Fruit fly (Drosophila melanogaster) whole organism, embryonic: ENCODE measurements around the gene CG44008.

Source experiments
- Atf6 ChIP-seq: fragments of 200-800 bp; sonication (Bioruptor generic); IDR thresholded peaks from 2 replicates; pipeline ENCODE4 v1.3.6; 2022; ENCODE audit warnings: missing biosample characterization, missing genetic modification characterization
- Awh ChIP-seq: fragments of 200-800 bp; sonication (Bioruptor generic); IDR thresholded peaks from 2 replicates; pipeline ENCODE4, ENCODE4 v1.3.6; 2022; ENCODE audit warnings: missing biosample characterization, missing genetic modification characterization
- CG10543 ChIP-seq: fragments of 200-800 bp; sonication (Bioruptor generic); optimal IDR thresholded peaks from 3 replicates; lab custom pipeline; 2017; ENCODE audit warnings: missing biosample characterization, mild to moderate bottlenecking, missing genetic modification characterization, moderate library complexity
- CG13624 ChIP-seq: fragments of 200-800 bp; sonication (Bioruptor generic); optimal IDR thresholded peaks from 2 replicates; lab custom pipeline; 2016; ENCODE audit warnings: missing biosample characterization, missing genetic modification characterization
- CG14441 ChIP-seq: fragments of 200-800 bp; sonication (Bioruptor generic); IDR thresholded peaks from 2 replicates; pipeline ENCODE4 v1.3.6; 2022; ENCODE audit warnings: missing biosample characterization, missing genetic modification characterization
- CG15011 ChIP-seq: fragments of 200-800 bp; sonication (Bioruptor generic); optimal IDR thresholded peaks from 3 replicates; lab custom pipeline; 2018; ENCODE audit warnings: missing biosample characterization, mild to moderate bottlenecking, missing genetic modification characterization
- CG15479 ChIP-seq: fragments of 200-800 bp; sonication (Bioruptor generic); optimal IDR thresholded peaks from 3 replicates; lab custom pipeline; 2019; ENCODE audit warnings: missing biosample characterization, mild to moderate bottlenecking, missing genetic modification characterization, moderate library complexity
- CG17912 ChIP-seq: fragments of 200-800 bp; sonication (Bioruptor generic); optimal IDR thresholded peaks from 2 replicates; lab custom pipeline; 2018; ENCODE audit warnings: missing biosample characterization, mild to moderate bottlenecking, missing genetic modification characterization
- CG18476 ChIP-seq: fragments of 200-800 bp; sonication (Bioruptor generic); optimal IDR thresholded peaks from 2 replicates; lab custom pipeline; 2016; ENCODE audit warnings: missing biosample characterization, mild to moderate bottlenecking, missing genetic modification characterization
- CG18599 ChIP-seq: fragments of 200-800 bp; sonication (Bioruptor generic); optimal IDR thresholded peaks from 3 replicates; lab custom pipeline; 2017; ENCODE audit warnings: missing biosample characterization, missing genetic modification characterization, mild to moderate bottlenecking, moderate library complexity, missing genetic modification reagents
- CG2678 ChIP-seq: fragments of 200-800 bp; sonication (Bioruptor generic); optimal IDR thresholded peaks from 3 replicates; lab custom pipeline; 2019; ENCODE audit warnings: missing biosample characterization, mild to moderate bottlenecking, missing genetic modification characterization, moderate library complexity
- CG3163 ChIP-seq: fragments of 200-800 bp; sonication (Bioruptor generic); optimal IDR thresholded peaks from 3 replicates; lab custom pipeline; 2016; ENCODE audit warnings: missing biosample characterization, missing genetic modification characterization
- CG34224 ChIP-seq: fragments of 200-800 bp; sonication (Bioruptor generic); IDR thresholded peaks from 3 replicates; pipeline ENCODE4 v1.3.6; 2022; ENCODE audit warnings: missing biosample characterization, missing genetic modification characterization; ENCODE audit not compliant: partially characterized antibody
- CG3847 ChIP-seq: fragments of 200-800 bp; sonication (Bioruptor generic); IDR thresholded peaks from 2 replicates; pipeline ENCODE4 v1.3.6; 2022; ENCODE audit warnings: missing biosample characterization, missing genetic modification characterization
- CG4282 ChIP-seq: fragments of 200-800 bp; sonication (Bioruptor generic); optimal IDR thresholded peaks from 2 replicates; lab custom pipeline; 2016; ENCODE audit warnings: missing biosample characterization, missing genetic modification characterization
- CG9437 ChIP-seq: fragments of 200-800 bp; sonication (Bioruptor generic); optimal IDR thresholded peaks from 2 replicates; lab custom pipeline; 2018; ENCODE audit warnings: missing biosample characterization, mild to moderate bottlenecking, missing genetic modification characterization
- CHES-1-like ChIP-seq: fragments of 200-800 bp; sonication (Bioruptor generic); optimal IDR thresholded peaks from 2 replicates; lab custom pipeline; 2016; ENCODE audit warnings: missing biosample characterization, missing genetic modification characterization
- Dp ChIP-seq: fragments of 200-800 bp; sonication (Bioruptor generic); optimal IDR thresholded peaks from 2 replicates; lab custom pipeline; 2018; ENCODE audit warnings: missing biosample characterization, mild to moderate bottlenecking, missing genetic modification characterization, moderate library complexity
- ERR ChIP-seq: fragments of 200-800 bp; sonication (Bioruptor generic); optimal IDR thresholded peaks from 2 replicates; lab custom pipeline; 2016; ENCODE audit warnings: missing biosample characterization, missing genetic modification characterization
- H15 ChIP-seq: fragments of 200-800 bp; sonication (Bioruptor generic); IDR thresholded peaks from 3 replicates; pipeline ENCODE4 v1.3.6; 2022; ENCODE audit warnings: missing biosample characterization, missing genetic modification characterization
- HLH54F ChIP-seq: fragments of 200-800 bp; sonication (Bioruptor generic); optimal IDR thresholded peaks from 3 replicates; lab custom pipeline; 2016; ENCODE audit warnings: missing biosample characterization, missing genetic modification characterization
- Hey ChIP-seq: fragments of 200-800 bp; sonication (Bioruptor generic); optimal IDR thresholded peaks from 3 replicates; lab custom pipeline; 2018; ENCODE audit warnings: missing biosample characterization, mild to moderate bottlenecking, missing genetic modification characterization
- Nf-YC ChIP-seq: fragments of 200-800 bp; optimal IDR thresholded peaks from 3 replicates; lab custom pipeline; 2019; ENCODE audit warnings: missing biosample characterization, mild to moderate bottlenecking, missing genetic modification characterization, moderate library complexity
- Opbp ChIP-seq: fragments of 200-800 bp; sonication (Bioruptor generic); IDR thresholded peaks from 3 replicates; pipeline ENCODE4 v1.3.6; 2022; ENCODE audit warnings: missing biosample characterization, missing genetic modification characterization; ENCODE audit not compliant: partially characterized antibody
- Sox100B ChIP-seq: fragments of 200-800 bp; sonication (Bioruptor generic); optimal IDR thresholded peaks from 3 replicates; lab custom pipeline; 2018; ENCODE audit warnings: missing biosample characterization, mild to moderate bottlenecking, missing genetic modification characterization
- Sox102F ChIP-seq: fragments of 200-800 bp; sonication (Bioruptor generic); optimal IDR thresholded peaks from 2 replicates; lab custom pipeline; 2018; ENCODE audit warnings: missing biosample characterization, mild to moderate bottlenecking, missing genetic modification characterization, moderate library complexity
- ab ChIP-seq: fragments of 200-800 bp; sonication (Bioruptor generic); optimal IDR thresholded peaks from 2 replicates; lab custom pipeline; 2016; ENCODE audit warnings: missing biosample characterization, missing genetic modification characterization
- ara ChIP-seq: fragments of 200-800 bp; sonication (Bioruptor generic); IDR thresholded peaks from 2 replicates; pipeline ENCODE4 v1.3.6; 2022; ENCODE audit warnings: missing biosample characterization, missing genetic modification characterization
- ato ChIP-seq: fragments of 200-800 bp; sonication (Bioruptor generic); IDR thresholded peaks from 2 replicates; pipeline ENCODE4 v1.3.6; 2022; ENCODE audit warnings: missing biosample characterization, missing genetic modification characterization; ENCODE audit not compliant: partially characterized antibody
- bab2 ChIP-seq: fragments of 200-800 bp; sonication (Bioruptor generic); optimal IDR thresholded peaks from 2 replicates; lab custom pipeline; 2016; ENCODE audit warnings: missing biosample characterization, missing genetic modification characterization
- corto ChIP-seq: fragments of 200-800 bp; sonication (Bioruptor generic); optimal IDR thresholded peaks from 2 replicates; lab custom pipeline; 2016; ENCODE audit warnings: missing biosample characterization, mild to moderate bottlenecking, missing genetic modification characterization, moderate library complexity
- ftz-f1 ChIP-seq: fragments of 200-800 bp; sonication (Bioruptor generic); optimal IDR thresholded peaks from 2 replicates; lab custom pipeline; 2016; ENCODE audit warnings: missing biosample characterization, missing genetic modification characterization
- hbn ChIP-seq: fragments of 200-800 bp; sonication (Bioruptor generic); IDR thresholded peaks from 2 replicates; pipeline ENCODE4 v1.3.6; 2022; ENCODE audit warnings: missing biosample characterization, missing genetic modification characterization; ENCODE audit not compliant: partially characterized antibody
- insv ChIP-seq, 2 experiments: fragments of 200-800 bp; sonication (Bioruptor generic); optimal IDR thresholded peaks; 3 replicates each; lab custom pipeline; 2016 to 2018; ENCODE audit warnings: missing biosample characterization in 2 of 2, missing genetic modification characterization in 2 of 2
- mirr ChIP-seq: fragments of 200-800 bp; sonication (Bioruptor generic); optimal IDR thresholded peaks from 3 replicates; lab custom pipeline; 2018; ENCODE audit warnings: missing biosample characterization, mild to moderate bottlenecking, missing genetic modification characterization
- nerfin-1 ChIP-seq: fragments of 200-800 bp; sonication (Bioruptor generic); optimal IDR thresholded peaks from 3 replicates; lab custom pipeline; 2019; ENCODE audit warnings: missing biosample characterization, mild to moderate bottlenecking, missing genetic modification characterization, moderate library complexity
- org-1 ChIP-seq: fragments of 200-800 bp; sonication (Bioruptor generic); optimal IDR thresholded peaks from 2 replicates; lab custom pipeline; 2017; ENCODE audit warnings: missing biosample characterization, missing genetic modification characterization
- pros ChIP-seq: fragments of 200-800 bp; sonication (Bioruptor generic); optimal IDR thresholded peaks from 3 replicates; lab custom pipeline; 2019; ENCODE audit warnings: missing biosample characterization, mild to moderate bottlenecking, missing genetic modification characterization, moderate library complexity
- sens ChIP-seq: fragments of 200-800 bp; sonication (Bioruptor generic); peaks from one replicate; lab custom pipeline; 2016; ENCODE audit warnings: missing biosample characterization, missing genetic modification characterization
- sna ChIP-seq: fragments of 200-800 bp; sonication (Bioruptor generic); IDR thresholded peaks from 2 replicates; pipeline ENCODE4 v1.3.6; 2022; ENCODE audit warnings: missing biosample characterization, missing genetic modification characterization; ENCODE audit not compliant: partially characterized antibody
- sqz ChIP-seq: fragments of 200-800 bp; sonication (Bioruptor generic); optimal IDR thresholded peaks from 3 replicates; lab custom pipeline; 2018; ENCODE audit warnings: missing biosample characterization, mild to moderate bottlenecking, missing genetic modification characterization
- sug ChIP-seq: fragments of 200-800 bp; optimal IDR thresholded peaks from 2 replicates; lab custom pipeline; 2019; ENCODE audit warnings: missing biosample characterization, mild to moderate bottlenecking, missing genetic modification characterization, moderate library complexity
- unc-4 ChIP-seq: fragments of 200-800 bp; sonication (Bioruptor generic); IDR thresholded peaks from 2 replicates; pipeline ENCODE4 v1.3.6; 2022; ENCODE audit warnings: missing biosample characterization, missing genetic modification characterization; ENCODE audit not compliant: partially characterized antibody
- yki ChIP-seq: fragments of >200 bp; optimal IDR thresholded peaks from 3 replicates; lab custom pipeline; 2018

Gene CG44008

DNA sequence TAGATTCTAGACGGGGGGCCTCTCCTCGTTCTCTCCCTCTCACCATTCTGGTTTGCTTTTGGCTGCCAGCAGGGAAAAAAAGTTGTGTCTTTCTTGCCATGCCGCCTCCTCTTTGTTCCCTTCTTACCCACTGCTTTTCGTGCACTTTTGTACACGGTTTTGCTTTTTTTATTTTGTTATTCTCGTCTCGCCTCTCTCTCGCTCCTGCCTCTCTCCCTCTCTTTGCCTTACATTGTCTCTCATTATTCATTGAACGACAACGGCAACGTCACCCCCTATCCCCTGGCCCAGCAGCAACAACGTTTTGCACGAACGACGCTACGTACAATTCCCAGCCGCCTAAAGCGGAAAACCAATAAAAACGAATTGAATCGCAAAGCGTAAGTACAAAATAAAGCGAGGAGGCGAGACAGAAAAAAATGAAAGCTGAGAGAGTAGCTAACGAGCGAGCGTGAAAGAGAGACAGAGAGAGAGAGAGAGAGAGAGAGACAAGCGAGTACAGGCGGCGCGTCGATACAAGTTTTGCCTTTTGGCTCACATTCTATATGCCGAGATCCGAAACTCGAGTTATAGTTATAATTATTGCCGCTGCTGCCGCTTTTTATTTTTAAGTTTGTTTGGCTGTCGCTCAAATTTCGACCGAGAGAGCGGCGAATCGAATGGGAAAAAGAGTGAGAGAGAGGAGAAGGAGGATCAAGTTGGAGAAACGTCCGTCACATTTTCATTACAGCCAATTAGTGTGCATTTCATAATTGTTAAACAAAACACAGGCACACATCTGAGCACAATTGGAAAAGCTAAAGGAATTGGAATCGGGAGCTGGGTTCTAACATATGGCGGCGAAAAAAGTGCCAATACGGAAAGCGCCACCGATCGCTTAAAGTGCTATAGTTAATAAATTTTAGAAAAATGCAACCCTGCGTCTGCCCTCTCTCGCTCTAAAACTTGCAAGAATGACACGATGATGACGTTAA is 35.3 kb downstream of the CG44008 start (continued):
- TF ChIP-seq CG18599 (GFP tag; lab: Kevin White, UChicago), result peak; percentile 21
- no peak for TF ChIP-seq Sox102F (GFP tag; lab: Kevin White, UChicago)
- 0 out of 2 replicates have a peak, but pooled peaks have one; percentile 12 for TF ChIP-seq Atf6 (GFP tag; lab: Robert Waterston, UW)
- TF ChIP-seq sug (tag; lab: Kevin White, UChicago), result peak; percentile 87
- peak; percentile 79 for TF ChIP-seq CG10543 (GFP tag; lab: Kevin White, UChicago)
- TF ChIP-seq hbn (GFP tag; lab: Robert Waterston, UW), result peak; percentile 45; the same call in 1 of the 2 replicates
- TF ChIP-seq Nf-YC (tag; lab: Kevin White, UChicago), result peak; percentile 87
- TF ChIP-seq Sox100B, result no peak
- no peak for TF ChIP-seq CG15011 (GFP tag; lab: Kevin White, UChicago)
- TF ChIP-seq ftz-f1 (GFP tag; lab: Kevin White, UChicago), result peak; percentile 55
- TF ChIP-seq ara (GFP tag; lab: Robert Waterston, UW), result 0 out of 2 replicates have a peak, but pooled peaks have one; percentile 7
- TF ChIP-seq HLH54F (GFP tag; lab: Kevin White, UChicago), result no peak
- peak; percentile 7; the same call in 1 of the 2 replicates for TF ChIP-seq ato
- TF ChIP-seq sens (GFP tag; lab: Kevin White, UChicago), result peak; percentile 82
- TF ChIP-seq CG18476 (GFP tag; lab: Kevin White, UChicago), result no peak
- peak; percentile 39 for TF ChIP-seq nerfin-1 (tag; lab: Kevin White, UChicago)
- TF ChIP-seq unc-4 (GFP tag; lab: Robert Waterston, UW), result peak; percentile 48
- TF ChIP-seq Opbp (GFP tag; lab: Robert Waterston, UW), result 0 out of 3 replicates have a peak, but pooled peaks have one; percentile 28
- no peak for TF ChIP-seq Dp (GFP tag; lab: Kevin White, UChicago)
- TF ChIP-seq CG14441 (GFP tag; lab: Robert Waterston, UW), result 0 out of 2 replicates have a peak, but pooled peaks have one; percentile 22
- TF ChIP-seq insv (GFP tag; optimal IDR thresholded peaks at IDR 0.05; lab: Kevin White, UChicago), result peak in 1 of 2 experiments; percentile 82
- TF ChIP-seq CG2678, result peak; percentile 16
- 0 out of 2 replicates have a peak, but pooled peaks have one; percentile 15 for TF ChIP-seq Awh
- TF ChIP-seq CG4282 (GFP tag; lab: Kevin White, UChicago), result no peak
- TF ChIP-seq CG3847 (GFP tag; lab: Robert Waterston, UW), result no peak
- peak; percentile 35 for TF ChIP-seq Hey
- peak; percentile 75 for TF ChIP-seq CG3163 (GFP tag; lab: Kevin White, UChicago)
- TF ChIP-seq CG9437, result peak; percentile 82
- TF ChIP-seq bab2, result peak; percentile 6
- peak; percentile 24 for TF ChIP-seq CHES-1-like
- peak; percentile 88 for TF ChIP-seq pros (GFP tag; lab: Kevin White, UChicago)
- no peak for TF ChIP-seq org-1 (GFP tag; lab: Kevin White, UChicago)
- TF ChIP-seq yki (lab: Kevin White, UChicago), result peak; percentile 66
- peak; percentile 95 for TF ChIP-seq sqz
- TF ChIP-seq corto (GFP tag; lab: Kevin White, UChicago), result peak; percentile 20
- TF ChIP-seq sna (GFP tag; lab: Robert Waterston, UW), result peak; percentile 32; the same call in 1 of the 2 replicates
- peak; percentile 18 for TF ChIP-seq ab (GFP tag; lab: Kevin White, UChicago)
- peak; percentile 24 for TF ChIP-seq CG13624 (GFP tag; lab: Kevin White, UChicago)
- peak; percentile 17 for TF ChIP-seq CG15479 (GFP tag; lab: Kevin White, UChicago)
- TF ChIP-seq mirr, result peak; percentile 78
- peak; percentile 45; the same call in 2 of the 3 replicates for TF ChIP-seq CG34224
- no peak for TF ChIP-seq CG17912 (GFP tag; lab: Kevin White, UChicago)
- no peak for TF ChIP-seq H15 (GFP tag; lab: Robert Waterston, UW)
- TF ChIP-seq ERR (GFP tag; lab: Kevin White, UChicago), result peak; percentile 15
